Fruit fly (Drosophila melanogaster): Measurements from ENCODE around the gene CG5653.

DNA sequence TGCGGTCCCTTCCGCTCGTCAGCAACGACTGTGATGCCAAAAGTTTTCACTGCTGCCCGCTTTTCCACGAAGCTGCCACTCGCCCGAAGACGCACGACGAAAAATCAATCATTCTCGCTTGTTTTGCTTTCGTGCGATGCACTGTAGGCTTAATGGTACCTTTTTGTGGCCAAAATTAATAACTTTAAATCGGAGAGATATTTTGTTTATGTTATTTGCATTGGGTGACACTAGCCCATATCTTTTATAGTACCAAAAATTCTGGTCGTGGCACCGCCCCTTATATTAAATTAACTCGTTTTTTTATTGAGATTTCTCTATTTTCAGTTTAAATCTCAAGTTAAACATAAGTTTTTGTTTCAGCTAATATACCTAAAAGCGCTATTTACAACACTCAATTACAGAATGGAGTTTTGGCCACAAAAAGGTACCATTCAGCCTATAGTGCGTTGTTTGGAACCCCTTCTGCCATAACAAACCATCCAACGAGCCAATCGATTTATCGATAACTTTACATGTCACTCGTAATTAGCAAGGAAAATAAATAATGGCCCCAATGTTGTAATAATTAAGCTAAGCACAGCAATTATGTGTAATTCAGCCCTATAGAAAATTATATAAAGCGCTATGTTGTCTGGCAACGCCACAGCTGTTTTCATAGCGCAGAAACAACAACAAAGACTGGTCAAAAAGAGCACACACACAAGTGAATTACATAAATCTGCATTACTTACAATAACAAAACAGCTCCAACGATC lies 12.8 kb downstream of the CG5653 start:
- no peak for TF ChIP-seq usp (GFP tag; optimal IDR thresholded peaks at IDR 0.05)
- TF ChIP-seq psq (optimal IDR thresholded peaks at IDR 0.05) = no peak
